Fruit fly (Drosophila melanogaster) whole organism, adult: ENCODE results near the gene wupA.

Experiments
- CG11617 ChIP-seq: fragments of 200-800 bp; sonication (Bioruptor generic); optimal IDR thresholded peaks from 2 replicates; lab custom pipeline; 2017; ENCODE audit warnings: mild to moderate bottlenecking, missing biosample characterization, missing genetic modification reagents, missing genetic modification characterization
- CG12768 ChIP-seq: fragments of 200-800 bp; sonication (Bioruptor generic); optimal IDR thresholded peaks from 2 replicates; lab custom pipeline; 2017; ENCODE audit warnings: missing biosample characterization, missing genetic modification characterization, mild to moderate bottlenecking, moderate library complexity, missing genetic modification reagents
- CG14711 ChIP-seq: fragments of 200-800 bp; sonication (Bioruptor generic); optimal IDR thresholded peaks from 2 replicates; lab custom pipeline; 2018; ENCODE audit warnings: missing biosample characterization, mild to moderate bottlenecking, missing genetic modification characterization, moderate library complexity
- CG1620 ChIP-seq: fragments of 200-800 bp; sonication (Bioruptor generic); optimal IDR thresholded peaks from 2 replicates; lab custom pipeline; 2016; ENCODE audit warnings: missing biosample characterization, missing genetic modification characterization
- CG5204 ChIP-seq: fragments of 200-800 bp; sonication (Bioruptor generic); optimal IDR thresholded peaks from 2 replicates; lab custom pipeline; 2016; ENCODE audit warnings: missing biosample characterization, missing genetic modification characterization
- CG7045 ChIP-seq: fragments of 200-800 bp; sonication (Bioruptor generic); optimal IDR thresholded peaks from 2 replicates; lab custom pipeline; 2017; ENCODE audit warnings: missing biosample characterization, mild to moderate bottlenecking, missing genetic modification characterization
- CG7101 ChIP-seq: fragments of 200-800 bp; sonication (Bioruptor generic); optimal IDR thresholded peaks from 2 replicates; lab custom pipeline; 2018; ENCODE audit warnings: missing biosample characterization, mild to moderate bottlenecking, missing genetic modification characterization, moderate library complexity
- Clk ChIP-seq: fragments of 200-800 bp; sonication (Bioruptor generic); optimal IDR thresholded peaks from 2 replicates; lab custom pipeline; 2017; ENCODE audit warnings: missing biosample characterization, missing genetic modification characterization
- Crg-1 ChIP-seq: fragments of 200-800 bp; sonication (Bioruptor generic); optimal IDR thresholded peaks from 2 replicates; lab custom pipeline; 2016; ENCODE audit warnings: missing biosample characterization, missing genetic modification characterization
- Mnt ChIP-seq: fragments of 200-800 bp; sonication (Bioruptor generic); optimal IDR thresholded peaks from 2 replicates; lab custom pipeline; 2016; ENCODE audit warnings: missing biosample characterization, mild to moderate bottlenecking, missing genetic modification characterization
- cic ChIP-seq: fragments of 200-800 bp; sonication (Bioruptor generic); optimal IDR thresholded peaks from 2 replicates; lab custom pipeline; 2017; ENCODE audit warnings: missing biosample characterization, mild to moderate bottlenecking, missing genetic modification characterization, moderate library complexity
- kay ChIP-seq: fragments of 200-800 bp; sonication (Bioruptor generic); peaks from one replicate; lab custom pipeline; 2016; ENCODE audit warnings: missing biosample characterization, missing genetic modification characterization, borderline replicate concordance
- ovo ChIP-seq: fragments of 200-800 bp; sonication (Bioruptor generic); optimal IDR thresholded peaks from 2 replicates; lab custom pipeline; 2016; ENCODE audit warnings: missing biosample characterization, missing genetic modification characterization
- pad ChIP-seq: fragments of 200-800 bp; sonication (Bioruptor generic); optimal IDR thresholded peaks from 3 replicates; lab custom pipeline; 2017; ENCODE audit warnings: missing biosample characterization, missing genetic modification characterization, mild to moderate bottlenecking, moderate library complexity, missing genetic modification reagents

DNA sequence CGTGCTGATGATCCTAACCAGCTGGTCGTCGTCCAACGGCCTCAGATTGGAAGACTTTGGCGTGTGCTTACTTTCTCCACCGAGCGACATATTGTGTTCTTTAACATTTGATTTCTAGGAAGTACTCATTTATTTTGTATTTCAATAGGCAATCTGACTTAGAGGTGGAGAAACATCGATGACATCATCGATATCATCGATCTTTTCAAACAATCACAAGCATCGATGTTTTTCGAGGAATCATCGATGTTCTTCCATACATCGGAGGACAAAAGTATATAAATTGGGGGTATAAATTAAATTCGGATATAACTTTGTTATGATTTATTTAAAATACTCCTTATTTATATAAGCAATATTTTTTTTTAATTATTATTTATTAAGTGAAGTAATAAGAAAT is 26.4 kb downstream of the wupA start, which contains the start of gene Swt1:
- TF ChIP-seq Clk (GFP tag; lab: Kevin White, UChicago) (no peak), CG1620 (GFP tag; lab: Kevin White, UChicago) (no peak), CG7045 (no peak), CG12768 (no peak), Crg-1 (no peak), ovo (GFP tag; lab: Kevin White, UChicago) (no peak), kay (GFP tag; lab: Kevin White, UChicago) (no peak), CG7101 (no peak), CG14711 (tag; lab: Kevin White, UChicago) (no peak), pad (no peak), Mnt (GFP tag; lab: Kevin White, UChicago) (no peak), CG5204 (GFP tag; lab: Kevin White, UChicago) (no peak), cic (GFP tag; lab: Kevin White, UChicago) (no peak), CG11617 (no peak)
